Worm (Caenorhabditis elegans) whole organism, L1 larva: ENCODE data around the gene F55G1.7.

Source experiments
- C04F5.9 ChIP-seq: sonication (generic microtip); optimal IDR thresholded peaks from 2 replicates; lab custom pipeline; 2016; ENCODE audit warnings: missing genetic modification characterization, missing compliant biosample characterization
- C34B4.2 ChIP-seq: sonication (generic microtip); optimal IDR thresholded peaks from 2 replicates; lab custom pipeline; 2017; ENCODE audit warnings: mild to moderate bottlenecking, missing genetic modification characterization, missing compliant biosample characterization
- Y116A8C.19 ChIP-seq: sonication (generic microtip); optimal IDR thresholded peaks from 2 replicates; lab custom pipeline; 2016; ENCODE audit warnings: missing compliant biosample characterization, missing genetic modification characterization, borderline replicate concordance
- aha-1 ChIP-seq: fragments of 150-350 bp; optimal IDR thresholded peaks from 2 replicates; lab custom pipeline; 2014; ENCODE audit warnings: missing biosample characterization, missing genetic modification characterization
- ama-1 ChIP-seq: fragments of 150-350 bp; optimal IDR thresholded peaks from 2 replicates; lab custom pipeline; 2014
- ceh-82 ChIP-seq, 3 experiments: fragments of 150-350 bp in 1 of 3; sonication (generic microtip) in 2 of 3; optimal IDR thresholded peaks; 2 replicates each; lab custom pipeline; 2014 to 2017; ENCODE audit warnings: missing biosample characterization in 3 of 3, missing genetic modification characterization in 3 of 3
- ceh-88 ChIP-seq: fragments of 200-800 bp; sonication (Bioruptor generic); IDR thresholded peaks from 2 replicates; pipeline ENCODE4 v1.3.6; 2022; ENCODE audit warnings: missing genetic modification characterization, missing compliant biosample characterization
- ceh-90 ChIP-seq: sonication (generic microtip); optimal IDR thresholded peaks from 2 replicates; lab custom pipeline; 2016; ENCODE audit warnings: missing genetic modification characterization, missing compliant biosample characterization
- ces-1 ChIP-seq: fragments of 150-350 bp; optimal IDR thresholded peaks from 2 replicates; lab custom pipeline; 2014; ENCODE audit warnings: missing biosample characterization, missing genetic modification reagents, missing genetic modification characterization
- dpl-1 ChIP-seq, 3 experiments: fragments of 150-350 bp in 2 of 3; sonication (generic microtip) in 1 of 3; optimal IDR thresholded peaks; 2 replicates each; lab custom pipeline; 2014 to 2017; ENCODE audit warnings: missing biosample characterization in 3 of 3, missing genetic modification characterization in 3 of 3, missing genetic modification reagents in 3 of 3
- efl-3 ChIP-seq: fragments of 200-800 bp; sonication (Bioruptor generic); optimal IDR thresholded peaks from 2 replicates; lab custom pipeline; 2018; ENCODE audit warnings: mild to moderate bottlenecking, missing genetic modification characterization, missing compliant biosample characterization
- egl-13 ChIP-seq: sonication (generic microtip); optimal IDR thresholded peaks from 2 replicates; lab custom pipeline; 2016; ENCODE audit warnings: missing genotype, missing genetic modification reagents, missing genetic modification characterization, missing compliant biosample characterization
- egl-27 ChIP-seq, 2 experiments: fragments of 150-350 bp in 1 of 2; sonication (generic microtip); optimal IDR thresholded peaks; 3 replicates each; lab custom pipeline; 2017 to 2018; ENCODE audit warnings: missing biosample characterization in 2 of 2, missing genetic modification characterization in 2 of 2, missing genetic modification reagents in 2 of 2
- elt-2 ChIP-seq: sonication (generic microtip); optimal IDR thresholded peaks from 2 replicates; lab custom pipeline; 2016; ENCODE audit warnings: missing genetic modification characterization, mild to moderate bottlenecking, inconsistent platforms, missing compliant biosample characterization, missing genetic modification reagents
- elt-3 ChIP-seq, 6 experiments: fragments of 150-350 bp in 1 of 6; sonication (generic microtip); optimal IDR thresholded peaks; 2 replicates each; lab custom pipeline; 2017 to 2018; ENCODE audit warnings: missing biosample characterization in 6 of 6, missing genetic modification characterization in 6 of 6, inconsistent platforms in 1 of 6
- ets-5 ChIP-seq: fragments of 200-800 bp; sonication (Bioruptor generic); IDR thresholded peaks from 2 replicates; pipeline ENCODE4 v1.3.6; 2022; ENCODE audit warnings: missing genetic modification characterization, missing compliant biosample characterization
- fkh-10 ChIP-seq: sonication (generic microtip); optimal IDR thresholded peaks from 2 replicates; lab custom pipeline; 2017; ENCODE audit warnings: missing biosample characterization, missing genetic modification reagents, missing genetic modification characterization
- fkh-4 ChIP-seq: sonication (generic microtip); optimal IDR thresholded peaks from 2 replicates; lab custom pipeline; 2016; ENCODE audit warnings: missing compliant biosample characterization, missing genetic modification characterization, borderline replicate concordance
- fkh-8 ChIP-seq: sonication (generic microtip); optimal IDR thresholded peaks from 2 replicates; lab custom pipeline; 2016; ENCODE audit warnings: mild to moderate bottlenecking, missing genetic modification characterization, missing compliant biosample characterization
- grh-1 ChIP-seq: fragments of 200-800 bp; sonication (Bioruptor generic); IDR thresholded peaks from 2 replicates; pipeline ENCODE4 v1.3.6; 2022; ENCODE audit warnings: missing genetic modification reagents, missing genetic modification characterization, missing compliant biosample characterization
- hlh-4 ChIP-seq: sonication (generic microtip); optimal IDR thresholded peaks from 2 replicates; lab custom pipeline; 2016; ENCODE audit warnings: mild to moderate bottlenecking, missing genetic modification characterization, missing compliant biosample characterization
- lin-13 ChIP-seq: fragments of 150-350 bp; optimal IDR thresholded peaks from 2 replicates; lab custom pipeline; 2014; ENCODE audit warnings: missing biosample characterization, missing genetic modification reagents, missing genetic modification characterization
- lin-39 ChIP-seq: fragments of 150-350 bp; optimal IDR thresholded peaks from 2 replicates; lab custom pipeline; 2014; ENCODE audit warnings: missing biosample characterization, missing genetic modification reagents, missing genetic modification characterization
- lir-3 ChIP-seq: sonication (generic microtip); optimal IDR thresholded peaks from 2 replicates; lab custom pipeline; 2016; ENCODE audit warnings: mild to moderate bottlenecking, missing genetic modification characterization, moderate library complexity, missing compliant biosample characterization; ENCODE audit not compliant: poor library complexity
- lsy-2 ChIP-seq, 2 experiments: fragments of 150-350 bp; optimal IDR thresholded peaks; 2 replicates each; lab custom pipeline; 2014; ENCODE audit warnings: missing biosample characterization in 2 of 2, missing genetic modification characterization in 2 of 2
- mab-9 ChIP-seq: fragments of 200-800 bp; sonication (Bioruptor generic); IDR thresholded peaks from 2 replicates; pipeline ENCODE4 v1.3.6; 2022; ENCODE audit warnings: missing genetic modification reagents, missing genetic modification characterization, missing compliant biosample characterization
- nhr-11 ChIP-seq: fragments of 150-350 bp; optimal IDR thresholded peaks from 2 replicates; lab custom pipeline; 2014; ENCODE audit warnings: missing biosample characterization, missing genetic modification characterization
- nhr-12 ChIP-seq: sonication (generic microtip); optimal IDR thresholded peaks from 2 replicates; lab custom pipeline; 2017; ENCODE audit warnings: missing biosample characterization, missing genetic modification characterization
- nhr-20 ChIP-seq: sonication (generic microtip); optimal IDR thresholded peaks from 2 replicates; lab custom pipeline; 2016; ENCODE audit warnings: mild to moderate bottlenecking, missing genetic modification characterization, missing compliant biosample characterization
- nhr-77 ChIP-seq: fragments of 150-350 bp; optimal IDR thresholded peaks from 2 replicates; lab custom pipeline; 2014; ENCODE audit warnings: missing biosample characterization, missing genetic modification characterization
- nhr-84 ChIP-seq: sonication (generic microtip); optimal IDR thresholded peaks from 2 replicates; lab custom pipeline; 2017; ENCODE audit warnings: missing biosample characterization, missing genetic modification characterization
- nhr-85 ChIP-seq: sonication (generic microtip); peaks from one replicate; lab custom pipeline; 2016; ENCODE audit warnings: missing genetic modification characterization, inconsistent platforms, missing compliant biosample characterization
- nhr-90 ChIP-seq: sonication (generic microtip); optimal IDR thresholded peaks from 2 replicates; lab custom pipeline; 2016; ENCODE audit warnings: mild to moderate bottlenecking, missing genetic modification characterization, missing compliant biosample characterization; ENCODE audit not compliant: poor library complexity
- pag-3 ChIP-seq: sonication (generic microtip); optimal IDR thresholded peaks from 2 replicates; lab custom pipeline; 2017; ENCODE audit warnings: missing genetic modification characterization, mild to moderate bottlenecking, missing compliant biosample characterization, antibody characterized with exemption, borderline replicate concordance; ENCODE audit not compliant: insufficient read depth
- pax-3 ChIP-seq: fragments of 200-800 bp; sonication (Bioruptor generic); optimal IDR thresholded peaks from 2 replicates; lab custom pipeline; 2018; ENCODE audit warnings: mild to moderate bottlenecking, missing genetic modification characterization, moderate library complexity, missing compliant biosample characterization
- skn-1 ChIP-seq: fragments of 150-350 bp; optimal IDR thresholded peaks from 2 replicates; lab custom pipeline; 2014; ENCODE audit warnings: missing biosample characterization, missing genetic modification characterization
- snpc-4 ChIP-seq: fragments of 150-350 bp; optimal IDR thresholded peaks from 2 replicates; lab custom pipeline; 2014; ENCODE audit warnings: missing biosample characterization, missing genetic modification characterization
- snu-23 ChIP-seq: sonication (generic microtip); optimal IDR thresholded peaks from 2 replicates; lab custom pipeline; 2016; ENCODE audit warnings: missing genetic modification characterization, missing compliant biosample characterization
- sox-4 ChIP-seq: sonication (generic microtip); optimal IDR thresholded peaks from 2 replicates; lab custom pipeline; 2016; ENCODE audit warnings: missing genetic modification characterization, missing compliant biosample characterization
- sptf-1 ChIP-seq: fragments of 150-350 bp; optimal IDR thresholded peaks from 2 replicates; lab custom pipeline; 2014; ENCODE audit warnings: missing biosample characterization, missing genetic modification characterization
- unc-30 ChIP-seq: sonication (generic microtip); optimal IDR thresholded peaks from 2 replicates; lab custom pipeline; 2017; ENCODE audit warnings: missing biosample characterization, missing genetic modification characterization
- unc-62 ChIP-seq: fragments of 150-350 bp; optimal IDR thresholded peaks from 2 replicates; lab custom pipeline; 2014; ENCODE audit warnings: missing biosample characterization, missing genetic modification reagents, missing genetic modification characterization
- unc-86 ChIP-seq: sonication (generic microtip); optimal IDR thresholded peaks from 2 replicates; lab custom pipeline; 2016; ENCODE audit warnings: missing genetic modification characterization, missing compliant biosample characterization
- unc-98 ChIP-seq: fragments of 200-800 bp; sonication (Bioruptor generic); IDR thresholded peaks from 2 replicates; pipeline ENCODE4 v1.3.6; 2022; ENCODE audit warnings: missing genetic modification characterization, missing compliant biosample characterization
- vab-15 ChIP-seq: sonication (generic microtip); optimal IDR thresholded peaks from 2 replicates; lab custom pipeline; 2017; ENCODE audit warnings: missing genotype, mild to moderate bottlenecking, missing genetic modification characterization, missing compliant biosample characterization

Gene F55G1.7

DNA sequence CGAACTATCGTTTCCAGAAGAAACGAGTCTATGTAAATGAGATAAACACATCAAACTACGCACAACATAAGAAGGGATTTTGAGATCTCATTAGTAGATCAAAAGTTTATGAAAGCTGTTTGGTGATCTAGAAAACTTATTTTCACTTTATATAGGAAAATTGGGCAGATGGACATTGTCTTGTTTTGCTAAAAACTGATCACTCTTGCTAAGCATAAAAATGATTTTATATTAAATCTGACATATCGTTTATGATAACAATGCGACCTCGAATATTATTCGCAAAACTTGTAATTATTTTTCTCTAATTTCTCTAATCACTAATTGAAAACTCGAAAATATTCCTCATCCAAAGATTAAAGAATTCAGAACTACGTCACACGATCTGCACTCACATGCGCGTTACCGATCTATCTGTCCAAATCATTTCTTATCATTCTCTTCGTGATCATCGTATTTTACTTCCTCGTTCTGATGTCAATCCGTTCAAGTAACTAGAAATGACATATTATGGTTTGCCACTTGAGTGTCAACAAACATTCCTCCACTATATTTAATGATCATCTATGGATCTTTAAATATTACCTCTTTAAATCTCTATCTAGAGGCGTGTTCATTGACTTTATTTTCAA, at the start of gene F55G1.7 (continued):
- TF ChIP-seq C34B4.2 (tag; lab: Kevin White, UChicago) (no peak), unc-62 (GFP tag; lab: Kevin White, UChicago) (no peak), dpl-1 (GFP tag; optimal IDR thresholded peaks at IDR 0.05; lab: Kevin White, UChicago) (no peak), pag-3 (tag; lab: Kevin White, UChicago) (no peak), unc-86 (tag; lab: Kevin White, UChicago) (no peak), lsy-2 (tag; optimal IDR thresholded peaks at IDR 0.05; lab: Kevin White, UChicago) (no peak), lir-3 (no peak), nhr-84 (tag; lab: Kevin White, UChicago) (no peak), hlh-4 (tag; lab: Kevin White, UChicago) (no peak), pax-3 (tag; lab: Kevin White, UChicago) (no peak), unc-98 (GFP tag; lab: Robert Waterston, UW) (no peak), nhr-11 (tag; lab: Kevin White, UChicago) (no peak), elt-3 (tag; optimal IDR thresholded peaks at IDR 0.05; lab: Kevin White, UChicago) (peak in 5 of 6 experiments; percentile 13 to 90 (median 29))

DNA sequence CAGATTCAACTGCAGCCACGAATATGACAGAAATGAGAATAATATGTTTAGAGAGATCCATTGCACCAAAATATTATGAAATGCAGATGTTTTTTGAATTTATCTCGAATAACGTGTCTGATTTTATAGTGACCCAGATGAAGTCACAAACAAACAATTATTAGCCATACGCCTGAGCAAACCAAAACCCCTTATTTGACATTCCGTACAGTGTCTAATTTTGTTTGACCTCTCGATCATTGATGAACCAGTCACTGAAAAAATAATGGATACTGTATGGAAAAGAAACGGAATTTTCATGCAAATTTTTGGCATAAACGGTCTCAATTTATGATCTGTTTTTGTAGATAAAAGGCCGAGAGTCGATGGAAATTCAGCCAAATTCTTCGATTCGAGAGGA, 46.5 kb upstream of the F55G1.7 start, which contains the start of the genes R05G6.9 and R05G6.3:
Gene R05G6.9 (minus strand): TSS at position 101 of the 400 bp plus-strand sequence.
Gene R05G6.3 (plus strand): TSS at position 386 of the 400 bp plus-strand sequence.
- no peak for TF ChIP-seq vab-15 (tag; lab: Kevin White, UChicago)
- no peak for TF ChIP-seq ama-1 (lab: Kevin White, UChicago)
- no peak for TF ChIP-seq unc-86 (tag; lab: Kevin White, UChicago)
- TF ChIP-seq ets-5 (GFP tag; lab: Robert Waterston, UW), result no peak
- TF ChIP-seq, all 84 proteins: peak for 0

DNA sequence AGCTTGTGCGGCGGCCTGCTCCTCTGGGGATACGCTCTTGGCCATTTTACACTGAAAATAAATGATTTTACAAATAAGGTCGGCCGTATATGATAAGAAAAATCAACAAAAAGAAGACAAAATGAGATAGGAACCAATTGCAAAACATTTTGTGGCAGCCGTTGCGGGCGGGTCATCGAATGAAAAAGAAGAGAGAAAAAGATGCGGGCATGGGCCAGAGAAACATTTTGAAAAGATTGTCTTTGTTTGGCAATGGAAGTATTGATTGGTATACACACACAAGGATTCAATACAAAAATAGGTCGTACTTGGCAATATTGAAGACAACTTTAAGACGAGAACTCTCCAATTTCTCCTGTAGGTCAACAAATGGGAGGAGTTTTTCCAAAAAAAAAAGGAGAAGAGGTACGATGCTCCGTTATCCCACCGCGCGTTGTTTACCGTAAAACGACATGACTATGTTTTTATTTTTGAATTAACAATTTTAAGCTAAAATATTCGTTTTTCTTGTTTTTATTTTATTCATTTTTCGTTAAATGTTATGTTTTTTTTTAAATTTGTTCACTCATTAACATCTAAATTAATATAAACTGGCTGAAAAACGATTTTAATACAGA, 43.1 kb upstream of the F55G1.7 start, which contains the start of the genes plc-4 and R05G6.4:
Gene plc-4 (minus strand): TSS at position 51 of the 617 bp plus-strand sequence.
Gene R05G6.4 (plus strand): TSS at position 617 of the 617 bp plus-strand sequence.
- TF ChIP-seq sox-4 (tag; lab: Kevin White, UChicago), result no peak
- peak; percentile 52 for TF ChIP-seq nhr-90
- no peak for TF ChIP-seq egl-13
- TF ChIP-seq elt-2 (tag; lab: Kevin White, UChicago), result no peak
- TF ChIP-seq unc-86 (tag; lab: Kevin White, UChicago), result no peak
- TF ChIP-seq efl-3 (GFP tag; lab: Kevin White, UChicago), result no peak
- TF ChIP-seq nhr-77 (tag; lab: Kevin White, UChicago), result peak; percentile 16
- no peak for TF ChIP-seq pax-3 (tag; lab: Kevin White, UChicago)
- no peak for TF ChIP-seq mab-9 (GFP tag; lab: Robert Waterston, UW)
- TF ChIP-seq fkh-10 (GFP tag; lab: Kevin White, UChicago), result no peak
- TF ChIP-seq nhr-12 (tag; lab: Kevin White, UChicago), result no peak
- no peak for TF ChIP-seq ceh-88 (GFP tag; lab: Robert Waterston, UW)
- no peak for TF ChIP-seq snpc-4 (tag; lab: Kevin White, UChicago)
- TF ChIP-seq grh-1 (GFP tag; lab: Robert Waterston, UW), result no peak
- no peak for TF ChIP-seq ceh-90 (tag; lab: Kevin White, UChicago)
- TF ChIP-seq lin-13 (GFP tag; lab: Kevin White, UChicago), result no peak
- no peak for TF ChIP-seq egl-27 (tag; optimal IDR thresholded peaks at IDR 0.05; lab: Kevin White, UChicago)
- no peak for TF ChIP-seq sptf-1 (tag; lab: Kevin White, UChicago)
- no peak for TF ChIP-seq fkh-8 (tag; lab: Kevin White, UChicago)
- TF ChIP-seq hlh-4 (tag; lab: Kevin White, UChicago), result no peak
- no peak for TF ChIP-seq C34B4.2 (tag; lab: Kevin White, UChicago)
- no peak for TF ChIP-seq aha-1 (tag; lab: Kevin White, UChicago)
- peak; percentile 68 for TF ChIP-seq nhr-85 (tag; lab: Kevin White, UChicago)
- TF ChIP-seq ces-1 (GFP tag; lab: Kevin White, UChicago), result no peak
- TF ChIP-seq lin-39, result no peak
- TF ChIP-seq Y116A8C.19 (tag; lab: Kevin White, UChicago), result no peak
- TF ChIP-seq unc-30 (tag; lab: Kevin White, UChicago), result no peak
- peak; percentile 56 for TF ChIP-seq snu-23 (GFP tag; lab: Kevin White, UChicago)
- TF ChIP-seq C04F5.9 (tag; lab: Kevin White, UChicago), result no peak
- no peak for TF ChIP-seq fkh-4
- no peak for TF ChIP-seq nhr-11 (tag; lab: Kevin White, UChicago)
- no peak for TF ChIP-seq skn-1 (tag; lab: Kevin White, UChicago)
- TF ChIP-seq nhr-84 (tag; lab: Kevin White, UChicago), result no peak
- TF ChIP-seq ceh-82 (tag; optimal IDR thresholded peaks at IDR 0.05; lab: Kevin White, UChicago), result peak in 2 of 3 experiments; percentile 15 to 27
- TF ChIP-seq nhr-20 (tag; lab: Kevin White, UChicago), result peak; percentile 52
